Fruit fly (Drosophila melanogaster) whole organism, wandering third instar larva: ENCODE measurements around the gene cm.

Experiments used
- Abd-B ChIP-seq: fragments of >200 bp; optimal IDR thresholded peaks from 2 replicates; lab custom pipeline; 2017; ENCODE audit warnings: missing biosample characterization, missing genetic modification characterization
- CG32264 ChIP-seq: fragments of 200-800 bp; sonication (Bioruptor generic); optimal IDR thresholded peaks from 2 replicates; lab custom pipeline; 2016; ENCODE audit warnings: missing biosample characterization, missing genetic modification characterization
- CG9705 ChIP-seq: fragments of 200-800 bp; sonication (Bioruptor generic); optimal IDR thresholded peaks from 2 replicates; lab custom pipeline; 2018; ENCODE audit warnings: missing biosample characterization, mild to moderate bottlenecking, missing genetic modification characterization
- CrebA ChIP-seq: fragments of 200-800 bp; sonication (Bioruptor generic); optimal IDR thresholded peaks from 2 replicates; lab custom pipeline; 2016; ENCODE audit warnings: missing biosample characterization, mild to moderate bottlenecking, missing genetic modification characterization, borderline replicate concordance
- Dfd ChIP-seq: fragments of >200 bp; optimal IDR thresholded peaks from 2 replicates; lab custom pipeline; 2017; ENCODE audit warnings: missing biosample characterization, missing genetic modification characterization
- Dif ChIP-seq: fragments of 200-275, 200-300 bp; sonication (Bioruptor generic); optimal IDR thresholded peaks from 2 replicates; lab custom pipeline; 2018; ENCODE audit warnings: missing biosample characterization, missing genetic modification characterization; ENCODE audit not compliant: partially characterized antibody
- GATAd ChIP-seq: sonication (Bioruptor generic); optimal IDR thresholded peaks from 2 replicates; lab custom pipeline; 2016; ENCODE audit warnings: missing biosample characterization, missing genetic modification characterization
- HLH106 ChIP-seq: fragments of 200-800 bp; optimal IDR thresholded peaks from 3 replicates; lab custom pipeline; 2019; ENCODE audit warnings: missing biosample characterization, mild to moderate bottlenecking, missing genetic modification characterization, moderate library complexity
- Hnf4 ChIP-seq: fragments of 200-800 bp; sonication (Bioruptor generic); optimal IDR thresholded peaks from 2 replicates; lab custom pipeline; 2016; ENCODE audit warnings: missing biosample characterization, mild to moderate bottlenecking, missing genetic modification characterization
- Hr78 ChIP-seq: fragments of >200 bp; optimal IDR thresholded peaks from 2 replicates; lab custom pipeline; 2017; ENCODE audit warnings: missing biosample characterization, missing genetic modification characterization
- Hr83 ChIP-seq: fragments of 200-300 bp; sonication (Bioruptor generic); optimal IDR thresholded peaks from 2 replicates; lab custom pipeline; 2016; ENCODE audit warnings: missing biosample characterization, mild to moderate bottlenecking, missing genetic modification characterization, moderate library complexity; ENCODE audit not compliant: poor library complexity, severe bottlenecking
- Jra ChIP-seq: sonication (Bioruptor generic); optimal IDR thresholded peaks from 2 replicates; lab custom pipeline; 2016; ENCODE audit warnings: missing biosample characterization, missing genetic modification characterization
- Mio ChIP-seq: sonication (Bioruptor generic); optimal IDR thresholded peaks from 2 replicates; lab custom pipeline; 2016; ENCODE audit warnings: missing biosample characterization, missing genetic modification characterization
- Myc ChIP-seq: fragments of >200 bp; optimal IDR thresholded peaks from 2 replicates; lab custom pipeline; 2017
- N ChIP-seq: fragments of >200 bp; optimal IDR thresholded peaks from 2 replicates; lab custom pipeline; 2018; ENCODE audit warnings: missing biosample characterization, missing external identifiers, missing genetic modification characterization
- OdsH ChIP-seq: fragments of 200-800 bp; sonication (Bioruptor generic); optimal IDR thresholded peaks from 2 replicates; lab custom pipeline; 2016; ENCODE audit warnings: missing biosample characterization, mild to moderate bottlenecking, missing genetic modification characterization
- Rel ChIP-seq, 2 experiments: fragments of 200-800 bp; sonication (Bioruptor generic) in 1 of 2; optimal IDR thresholded peaks; 2 replicates in 1 of 2; 3 replicates in 1 of 2; lab custom pipeline; 2016 to 2019; ENCODE audit warnings: mild to moderate bottlenecking in 2 of 2, missing biosample characterization in 2 of 2, missing genetic modification characterization in 2 of 2, moderate library complexity in 1 of 2
- Sp1 ChIP-seq: fragments of 200-800 bp; sonication (Bioruptor generic); optimal IDR thresholded peaks from 3 replicates; lab custom pipeline; 2019; ENCODE audit warnings: missing biosample characterization, mild to moderate bottlenecking, missing genetic modification characterization, moderate library complexity
- Vsx2 ChIP-seq: fragments of 200-300, 225-300 bp; sonication (Bioruptor generic); optimal IDR thresholded peaks from 2 replicates; lab custom pipeline; 2018; ENCODE audit warnings: missing biosample characterization, missing genetic modification characterization; ENCODE audit not compliant: partially characterized antibody
- br ChIP-seq: fragments of 200-800 bp; sonication (Bioruptor generic); optimal IDR thresholded peaks from 2 replicates; lab custom pipeline; 2016; ENCODE audit warnings: missing biosample characterization, missing genetic modification characterization
- brk ChIP-seq: fragments of 200-800 bp; sonication (Bioruptor generic); optimal IDR thresholded peaks from 2 replicates; lab custom pipeline; 2016; ENCODE audit warnings: missing biosample characterization, mild to moderate bottlenecking, missing genetic modification characterization
- dl ChIP-seq, 2 experiments: fragments of 175-275, 200-275 bp in 1 of 2; fragments of 200-275 bp in 1 of 2; sonication (Bioruptor generic); optimal IDR thresholded peaks; lab custom pipeline; 2018; ENCODE audit warnings: mild to moderate bottlenecking in 2 of 2, missing biosample characterization in 2 of 2, missing genetic modification characterization in 2 of 2, moderate library complexity in 2 of 2; ENCODE audit not compliant: partially characterized antibody in 2 of 2, insufficient read depth in 1 of 2
- dmrt93B ChIP-seq: fragments of 200-800 bp; sonication (Bioruptor generic); optimal IDR thresholded peaks from 2 replicates; lab custom pipeline; 2018; ENCODE audit warnings: missing biosample characterization, mild to moderate bottlenecking, missing genetic modification characterization
- dsf ChIP-seq: sonication (Bioruptor generic); optimal IDR thresholded peaks from 2 replicates; lab custom pipeline; 2016; ENCODE audit warnings: missing biosample characterization, missing genetic modification characterization, borderline replicate concordance
- ey ChIP-seq: fragments of 200-800 bp; sonication (Bioruptor generic); optimal IDR thresholded peaks from 2 replicates; lab custom pipeline; 2016; ENCODE audit warnings: missing biosample characterization, missing genetic modification characterization
- foxo ChIP-seq, 2 experiments: fragments of 200-800 bp; sonication (Bioruptor generic); optimal IDR thresholded peaks; 2 replicates in 1 of 2; 3 replicates in 1 of 2; lab custom pipeline; 2016 to 2017; ENCODE audit warnings: missing biosample characterization in 2 of 2, missing genetic modification characterization in 2 of 2
- fru ChIP-seq: fragments of 200-800 bp; sonication (Bioruptor generic); optimal IDR thresholded peaks from 3 replicates; lab custom pipeline; 2016; ENCODE audit warnings: missing biosample characterization, mild to moderate bottlenecking, missing genetic modification characterization
- h ChIP-seq: fragments of 200-800 bp; sonication (Bioruptor generic); optimal IDR thresholded peaks from 3 replicates; lab custom pipeline; 2016; ENCODE audit warnings: missing biosample characterization, mild to moderate bottlenecking, missing genetic modification characterization
- jim ChIP-seq: fragments of 175-275, 200-325 bp; sonication (Bioruptor generic); optimal IDR thresholded peaks from 2 replicates; lab custom pipeline; 2016; ENCODE audit warnings: missing biosample characterization, mild to moderate bottlenecking, missing genetic modification characterization
- lola ChIP-seq: fragments of >200 bp; optimal IDR thresholded peaks from 2 replicates; lab custom pipeline; 2017; ENCODE audit warnings: missing biosample characterization, missing genetic modification characterization
- pan ChIP-seq: fragments of >200 bp; optimal IDR thresholded peaks from 2 replicates; lab custom pipeline; 2017
- psq ChIP-seq: fragments of 200-800 bp; sonication (Bioruptor generic); optimal IDR thresholded peaks from 3 replicates; lab custom pipeline; 2017; ENCODE audit warnings: missing biosample characterization, mild to moderate bottlenecking, missing genetic modification characterization, moderate library complexity
- rgr ChIP-seq: fragments of 200-800 bp; sonication (Bioruptor generic); optimal IDR thresholded peaks from 3 replicates; lab custom pipeline; 2016; ENCODE audit warnings: missing biosample characterization, mild to moderate bottlenecking, missing genetic modification characterization
- sage ChIP-seq: fragments of 200-800 bp; sonication (Bioruptor generic); optimal IDR thresholded peaks from 2 replicates; lab custom pipeline; 2016; ENCODE audit warnings: missing biosample characterization, mild to moderate bottlenecking, missing genetic modification characterization
- sv ChIP-seq: fragments of 200-800 bp; sonication (Bioruptor generic); optimal IDR thresholded peaks from 3 replicates; lab custom pipeline; 2016; ENCODE audit warnings: missing biosample characterization, missing genetic modification characterization
- tai ChIP-seq: sonication (Bioruptor generic); optimal IDR thresholded peaks from 2 replicates; lab custom pipeline; 2016; ENCODE audit warnings: missing biosample characterization, missing genetic modification characterization
- usp ChIP-seq: fragments of >200 bp; optimal IDR thresholded peaks from 2 replicates; lab custom pipeline; 2017; ENCODE audit warnings: missing biosample characterization, missing genetic modification characterization
- woc ChIP-seq: sonication (Bioruptor generic); optimal IDR thresholded peaks from 2 replicates; lab custom pipeline; 2016; ENCODE audit warnings: missing biosample characterization, mild to moderate bottlenecking, missing genetic modification characterization

The cm gene

dm6 chrX:6969364-6970137 lies 41.4 kb downstream of the cm start, which contains the start of gene CG4586:
Gene CG4586 (plus strand): TSS chrX:6969918.
- TF ChIP-seq Dfd (GFP tag; lab: Kevin White, UChicago) (no peak), N (no peak), Hr83 (GFP tag; lab: Kevin White, UChicago) (peak; percentile 88), usp (GFP tag; lab: Kevin White, UChicago) (no peak), foxo (GFP tag; optimal IDR thresholded peaks at IDR 0.05; lab: Kevin White, UChicago) (peak; percentile 93 to 95), tai (GFP tag; lab: Kevin White, UChicago) (no peak), dsf (peak; percentile 77), HLH106 (peak; percentile 93), h (peak; percentile 98), Jra (GFP tag; lab: Kevin White, UChicago) (peak; percentile 88), rgr (peak; percentile 96), ey (GFP tag; lab: Kevin White, UChicago) (peak; percentile 95), CG9705 (peak; percentile 77), fru (GFP tag; lab: Kevin White, UChicago) (peak; percentile 96), Mio (GFP tag; lab: Kevin White, UChicago) (peak; percentile 76), Sp1 (GFP tag; lab: Kevin White, UChicago) (peak; percentile 96), OdsH (peak; percentile 95), lola (GFP tag; lab: Kevin White, UChicago) (no peak), Rel (GFP tag; optimal IDR thresholded peaks at IDR 0.05; lab: Kevin White, UChicago) (peak; percentile 98), Rel (tag; optimal IDR thresholded peaks at IDR 0.05; lab: Kevin White, UChicago) (peak; percentile 77), psq (peak; percentile 89), woc (GFP tag; lab: Kevin White, UChicago) (peak; percentile 91), CG32264 (GFP tag; lab: Kevin White, UChicago) (peak; percentile 94), CrebA (GFP tag; lab: Kevin White, UChicago) (no peak), jim (peak; percentile 4), Vsx2 (GFP tag; lab: Kevin White, UChicago) (no peak), Dif (GFP tag; lab: Kevin White, UChicago) (no peak), brk (GFP tag; lab: Kevin White, UChicago) (peak; percentile 92), sage (GFP tag; lab: Kevin White, UChicago) (peak; percentile 98), GATAd (GFP tag; lab: Kevin White, UChicago) (peak; percentile 72), pan (lab: Kevin White, UChicago) (no peak), sv (peak; percentile 89), dmrt93B (GFP tag; lab: Kevin White, UChicago) (peak; percentile 79), Hnf4 (GFP tag; lab: Kevin White, UChicago) (peak; percentile 95), dl (GFP tag; optimal IDR thresholded peaks at IDR 0.05; lab: Kevin White, UChicago; ENCODE audit: insufficient read depth in 1 of 2, partially characterized antibody in 2 of 2) (no peak), br (GFP tag; lab: Kevin White, UChicago) (peak; percentile 98), Abd-B (GFP tag; lab: Kevin White, UChicago) (no peak), Myc (lab: Kevin White, UChicago) (no peak), Hr78 (GFP tag; lab: Kevin White, UChicago) (no peak)

- no peak for TF ChIP-seq br (GFP tag; lab: Kevin White, UChicago)
- TF ChIP-seq Hr78 (GFP tag; lab: Kevin White, UChicago): no peak
- TF ChIP-seq foxo (GFP tag; optimal IDR thresholded peaks at IDR 0.05; lab: Kevin White, UChicago): no peak
- TF ChIP-seq CG32264 (GFP tag; lab: Kevin White, UChicago): no peak
- TF ChIP-seq lola (GFP tag; lab: Kevin White, UChicago): no peak
- TF ChIP-seq jim: no peak
- TF ChIP-seq CrebA (GFP tag; lab: Kevin White, UChicago): no peak
- no peak for TF ChIP-seq dmrt93B (GFP tag; lab: Kevin White, UChicago)
- no peak for TF ChIP-seq Vsx2 (GFP tag; lab: Kevin White, UChicago)
- TF ChIP-seq Mio (GFP tag; lab: Kevin White, UChicago): no peak
- no peak for TF ChIP-seq Myc (lab: Kevin White, UChicago)
- no peak for TF ChIP-seq h
- no peak for TF ChIP-seq brk (GFP tag; lab: Kevin White, UChicago)
- TF ChIP-seq HLH106: no peak
- no peak for TF ChIP-seq rgr
- no peak for TF ChIP-seq tai (GFP tag; lab: Kevin White, UChicago)
Measured at dm6 chrX:6968564-6968963, 42.4 kb downstream of the cm start, which contains the start of gene Setd3. Gene Setd3 (minus strand): TSS chrX:6968750.
